Fruit fly (Drosophila melanogaster): ENCODE results near the gene Gr39b.

dm6 chr2L:21331502-21331901 is 38.0 kb downstream of the Gr39b start, which contains the start of gene dimm:
- no peak for TF ChIP-seq OdsH (GFP tag; optimal IDR thresholded peaks at IDR 0.05)
- TF ChIP-seq Smox (GFP tag; optimal IDR thresholded peaks at IDR 0.05), result no peak
- no peak for TF ChIP-seq Sox102F (GFP tag; optimal IDR thresholded peaks at IDR 0.05)
